Worm (Caenorhabditis elegans) whole organism, dauer: ENCODE data around the gene frpr-15.

Experiments used
- unc-62 ChIP-seq: sonication (generic microtip); optimal IDR thresholded peaks from 2 replicates; lab custom pipeline; 2017; ENCODE audit warnings: missing biosample characterization, missing genetic modification reagents, missing genetic modification characterization

The frpr-15 gene

DNA sequence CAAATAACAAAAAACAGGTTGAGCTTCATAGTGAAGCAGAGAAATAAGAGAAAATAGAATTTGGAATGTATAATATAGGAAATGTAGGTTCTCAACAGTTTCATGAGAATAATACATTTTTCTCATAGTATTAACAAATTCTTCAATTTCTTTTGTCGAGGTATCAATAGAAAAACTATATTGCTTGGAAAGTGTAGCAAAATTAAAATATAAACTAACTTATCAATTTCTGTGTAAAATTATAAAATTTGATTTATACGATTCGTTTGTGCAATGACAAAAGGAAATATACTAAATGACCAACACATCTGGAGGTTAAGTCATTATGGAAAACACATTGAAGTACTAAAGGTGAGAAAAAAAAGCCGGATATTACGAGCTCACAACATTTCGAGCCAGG, 18.3 kb upstream of the frpr-15 start, which contains the start of gene W05B10.3:
TSS of gene W05B10.3 (minus strand) at position 101 of the 400 bp plus-strand sequence.
- TF ChIP-seq unc-62 = no peak

DNA sequence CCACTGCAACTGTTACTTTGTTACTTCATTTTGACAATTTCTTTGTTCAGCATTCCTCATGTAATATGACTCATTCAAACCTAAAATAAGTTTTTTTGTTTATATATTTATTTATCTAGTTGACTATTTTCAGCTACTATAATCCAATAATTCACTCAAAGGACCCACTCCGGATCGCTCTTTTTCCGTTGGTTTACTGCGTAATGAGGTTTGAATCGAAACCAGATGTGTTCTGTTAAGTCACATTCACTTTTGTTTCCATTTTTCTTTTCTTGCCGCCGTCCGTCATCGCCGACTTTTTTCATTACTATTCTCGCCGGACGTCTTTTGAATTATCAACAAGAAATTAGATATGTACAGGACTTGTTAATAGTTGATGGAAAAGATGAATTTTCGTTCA, 16.5 kb upstream of the frpr-15 start:
- no peak for TF ChIP-seq unc-62

DNA sequence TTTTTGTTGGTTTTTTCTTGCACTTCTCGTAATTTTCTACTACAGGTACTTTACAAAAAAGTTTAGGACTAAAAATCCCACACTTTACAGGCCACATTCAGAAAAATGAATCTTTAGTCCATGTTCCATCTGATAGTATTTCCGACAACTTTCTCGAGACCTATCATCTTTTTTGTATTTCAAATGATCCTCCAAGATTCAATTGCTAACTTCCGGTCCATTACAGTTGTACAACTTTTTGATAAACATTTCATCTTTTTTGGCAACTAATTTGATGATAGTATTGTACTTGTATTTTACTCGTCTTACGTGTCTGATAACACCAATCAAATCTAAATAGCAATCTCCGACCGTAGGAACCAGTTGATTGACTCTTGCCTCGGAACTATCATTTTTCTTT, 12.5 kb upstream of the frpr-15 start:
- no peak for TF ChIP-seq unc-62

DNA sequence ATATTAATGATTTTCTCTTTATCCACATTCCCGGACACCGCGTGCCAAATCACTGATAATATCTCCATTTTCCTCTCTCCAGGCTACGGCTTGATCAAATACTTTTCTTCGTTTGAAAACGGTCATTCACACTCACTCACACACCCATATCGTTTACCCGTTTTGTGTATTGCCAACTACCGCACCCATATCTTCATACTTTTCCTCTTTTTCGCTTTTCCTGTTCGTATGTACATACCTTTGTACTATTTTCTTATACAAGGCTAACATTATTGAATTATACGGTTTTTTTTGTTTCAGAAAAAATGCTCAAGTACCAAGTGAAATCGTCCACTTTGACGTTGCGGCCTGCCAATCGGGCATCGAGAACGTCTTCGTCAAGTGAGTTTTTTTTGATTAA, 12.0 kb upstream of the frpr-15 start, which contains the start of gene W05B10.4:
TSS of gene W05B10.4 (plus strand) at position 301 of the 400 bp plus-strand sequence.
- TF ChIP-seq unc-62 = no peak

DNA sequence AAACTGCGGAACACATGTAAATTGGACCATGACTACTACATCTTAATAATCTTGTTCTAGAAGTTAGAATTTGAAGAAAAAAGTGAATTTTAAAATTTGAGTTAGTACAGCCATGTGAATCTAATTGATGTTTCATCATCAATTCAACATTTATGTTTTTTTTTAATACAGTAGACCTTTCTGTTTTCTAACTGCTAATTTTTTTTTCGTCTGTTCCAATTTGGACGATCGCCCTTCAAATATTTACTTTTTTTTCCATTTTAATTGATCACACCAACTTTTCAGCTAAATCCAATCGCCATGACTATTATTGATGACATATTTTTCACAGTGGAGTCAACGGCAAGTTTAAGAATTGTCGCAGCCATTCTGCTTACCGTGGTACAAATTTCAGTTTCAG, 9.3 kb upstream of the frpr-15 start, which contains the start of gene srx-116:
TSS of gene srx-116 (plus strand) at position 301 of the 400 bp plus-strand sequence.
- TF ChIP-seq unc-62 = no peak

DNA sequence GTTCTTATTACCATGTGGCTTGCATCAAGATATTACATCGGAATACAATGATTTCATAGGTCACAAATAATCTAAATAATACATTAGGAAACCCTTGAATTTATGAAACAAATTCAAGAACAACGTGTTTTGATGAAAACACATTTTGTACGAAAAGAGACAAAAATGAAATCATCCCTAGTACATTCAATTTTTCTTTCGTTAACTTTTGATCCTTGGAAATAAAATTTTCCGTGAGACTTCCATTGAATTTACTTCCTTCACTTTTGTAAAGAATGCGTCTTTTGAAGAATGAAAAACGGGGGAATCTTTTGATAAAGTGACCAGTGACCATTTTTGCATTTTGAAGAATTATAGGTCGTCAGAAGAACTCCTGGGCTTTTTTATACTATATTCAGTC, 6.2 kb upstream of the frpr-15 start:
- TF ChIP-seq unc-62 = no peak

DNA sequence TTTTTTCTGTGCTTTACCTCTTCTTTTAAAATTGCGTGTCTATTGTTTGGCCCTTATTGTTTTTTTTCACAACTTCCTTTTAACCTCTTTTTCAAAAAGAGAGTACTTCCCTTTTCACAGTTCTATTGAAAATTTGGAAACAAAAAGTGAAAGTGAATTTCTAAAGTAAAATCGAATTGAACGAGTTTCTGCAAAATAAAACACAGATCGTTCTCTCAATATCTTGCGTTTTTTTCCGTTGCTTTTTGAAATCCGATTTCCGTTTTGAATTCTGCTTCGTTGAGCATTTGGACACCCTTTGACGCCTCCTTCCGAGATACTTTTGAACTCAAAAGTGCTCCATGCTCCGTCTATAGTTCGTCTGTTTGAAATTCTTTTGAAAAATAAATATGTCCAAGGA, 3.6 kb upstream of the frpr-15 start:
- TF ChIP-seq unc-62 = no peak

DNA sequence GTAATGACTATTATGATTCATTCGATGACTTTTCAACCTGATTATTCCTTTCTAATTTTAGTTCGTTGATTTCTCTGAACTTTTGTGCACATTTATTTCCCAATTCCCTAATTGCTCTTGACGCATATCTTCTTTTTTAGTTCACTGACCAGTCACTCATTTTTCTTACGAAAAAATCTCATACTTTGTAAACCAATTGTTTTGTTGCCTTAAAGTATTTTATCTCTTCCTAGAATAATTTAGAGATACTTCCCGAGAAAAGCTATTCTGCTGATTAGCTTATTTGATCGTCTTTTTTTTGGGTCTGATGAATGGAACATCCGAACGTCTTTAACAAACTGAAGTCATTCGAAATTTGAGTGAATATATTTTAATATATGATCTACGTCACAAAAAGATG, 615 bp upstream of the frpr-15 start:
- TF ChIP-seq unc-62 = no peak

DNA sequence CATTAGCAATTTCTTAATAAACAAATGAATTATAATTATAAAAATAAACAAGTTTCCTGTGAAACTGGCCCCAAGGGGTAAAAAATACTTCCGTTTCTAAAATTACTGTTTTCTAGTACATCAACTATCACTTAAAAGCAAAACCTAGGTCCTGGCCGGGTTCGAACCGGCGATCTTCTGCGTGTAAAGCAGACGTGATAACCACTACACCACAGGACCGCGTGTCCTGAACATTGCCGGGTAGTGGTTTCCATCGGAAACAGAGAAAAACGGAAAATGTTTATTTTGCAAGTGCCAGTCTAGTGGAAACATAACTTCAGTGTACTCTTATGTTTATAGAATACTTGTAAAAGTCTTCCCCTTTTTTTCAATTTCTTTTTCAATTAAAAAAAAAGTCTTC, 3.3 kb downstream of the frpr-15 start:
- TF ChIP-seq unc-62 = no peak

DNA sequence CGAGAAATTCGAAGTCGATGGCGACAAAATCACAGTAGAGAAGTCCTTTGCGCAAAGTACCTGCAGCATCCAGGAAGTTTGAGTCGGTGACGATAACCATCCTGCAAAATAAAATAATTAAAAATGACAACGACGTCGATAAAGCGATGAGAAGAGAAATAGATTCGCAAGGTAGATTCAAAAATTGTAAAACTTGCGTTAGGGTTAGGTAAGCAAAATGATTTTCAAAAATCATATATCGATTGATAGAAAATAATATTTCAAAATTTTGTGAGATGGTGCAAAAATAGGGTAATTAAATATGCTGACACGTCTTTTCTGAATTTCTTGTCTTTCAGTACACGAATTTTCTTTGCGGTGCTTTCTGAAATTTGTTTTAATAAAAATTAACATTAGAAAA, 15.2 kb downstream of the frpr-15 start, which contains the start of gene parn-1:
TSS of gene parn-1 (minus strand) at position 101 of the 400 bp plus-strand sequence.
- no peak for TF ChIP-seq unc-62

DNA sequence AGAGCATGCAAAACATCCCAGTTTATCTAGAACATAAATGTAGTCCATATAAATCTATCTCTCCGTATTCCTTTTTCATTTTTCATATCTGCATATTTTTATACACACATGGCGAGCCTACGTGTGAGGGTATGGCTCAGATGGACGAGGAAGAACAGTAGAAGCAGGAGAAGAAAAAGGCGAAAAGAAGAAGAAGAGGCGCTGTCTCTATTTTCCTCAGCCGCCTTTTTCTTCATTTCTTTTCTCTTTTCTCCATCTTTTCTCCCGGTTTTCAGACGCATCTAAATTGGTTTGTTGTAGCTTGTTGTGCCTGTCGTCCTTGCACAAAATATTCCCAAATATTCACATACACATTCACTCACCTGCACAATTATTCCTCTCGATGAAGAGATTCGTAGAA, 16.1 kb downstream of the frpr-15 start, which contains the start of gene K10C8.4:
TSS of gene K10C8.4 (plus strand) at position 301 of the 400 bp plus-strand sequence.
- TF ChIP-seq unc-62 = no peak

DNA sequence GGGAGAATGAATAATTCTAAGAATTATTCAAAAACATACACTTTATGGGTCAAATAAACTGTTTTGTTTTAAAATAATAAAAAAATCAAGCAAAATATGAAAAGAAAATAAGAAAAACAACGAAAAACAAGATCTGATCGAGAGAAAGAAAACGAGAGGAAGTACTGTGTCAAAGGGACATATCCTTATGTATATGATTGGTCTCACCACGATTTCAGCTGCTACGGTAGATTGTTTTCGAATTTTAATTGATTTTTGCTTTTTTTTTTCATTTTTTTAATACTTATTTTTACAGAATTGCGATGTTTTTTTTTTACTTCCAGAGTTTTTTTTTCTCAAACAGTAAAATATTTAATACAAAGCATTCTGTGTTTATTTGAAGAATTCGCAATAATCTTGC, 16.9 kb downstream of the frpr-15 start:
- TF ChIP-seq unc-62 = no peak

DNA sequence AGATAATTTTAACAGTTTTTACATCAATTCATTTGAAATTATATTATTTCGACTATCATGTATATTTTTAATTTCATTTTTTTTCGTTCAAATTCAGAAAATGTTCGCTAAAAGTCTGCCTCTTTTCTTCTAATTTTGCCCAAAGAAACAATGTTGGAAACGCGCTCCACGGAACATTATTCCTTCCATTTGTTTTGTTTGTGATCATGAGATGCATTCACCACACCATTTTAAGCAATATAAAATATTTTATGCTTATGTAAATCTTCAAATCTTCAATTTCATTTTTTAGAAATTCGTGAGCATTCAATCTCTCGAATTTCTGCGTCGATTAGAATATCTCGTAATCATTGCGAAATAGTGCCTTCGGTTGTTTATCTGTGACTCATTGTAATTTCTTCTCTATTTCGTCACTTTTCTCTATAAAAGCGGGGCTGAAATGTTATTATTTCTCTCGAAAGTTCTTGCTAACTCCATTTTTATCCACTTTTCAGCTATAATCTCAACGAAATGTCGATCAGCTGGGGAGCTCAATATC, 17.5 kb downstream of the frpr-15 start, which contains the start of gene istr-1:
TSS of gene istr-1 (plus strand) at position 495 of the 538 bp plus-strand sequence.
- no peak for TF ChIP-seq unc-62

DNA sequence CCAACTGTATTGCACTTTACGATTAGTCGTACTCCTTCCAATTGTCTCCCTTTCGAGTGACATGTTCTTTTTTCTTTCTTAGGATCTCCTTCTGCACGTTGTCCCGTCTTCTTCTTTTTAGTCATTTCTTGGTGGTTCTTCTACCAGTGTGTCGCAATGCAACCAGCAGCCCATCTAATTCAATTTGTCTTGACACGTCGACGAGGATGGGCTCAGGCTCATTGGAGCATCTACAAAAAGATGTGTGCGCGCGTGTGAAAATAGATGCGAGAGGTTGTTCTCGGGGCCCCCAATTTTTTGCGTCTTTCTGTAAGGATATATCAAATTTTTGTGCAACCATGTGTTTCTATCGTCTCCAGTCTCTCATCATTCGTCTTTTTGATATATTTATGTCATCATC, 21.7 kb downstream of the frpr-15 start:
- TF ChIP-seq unc-62 = no peak

DNA sequence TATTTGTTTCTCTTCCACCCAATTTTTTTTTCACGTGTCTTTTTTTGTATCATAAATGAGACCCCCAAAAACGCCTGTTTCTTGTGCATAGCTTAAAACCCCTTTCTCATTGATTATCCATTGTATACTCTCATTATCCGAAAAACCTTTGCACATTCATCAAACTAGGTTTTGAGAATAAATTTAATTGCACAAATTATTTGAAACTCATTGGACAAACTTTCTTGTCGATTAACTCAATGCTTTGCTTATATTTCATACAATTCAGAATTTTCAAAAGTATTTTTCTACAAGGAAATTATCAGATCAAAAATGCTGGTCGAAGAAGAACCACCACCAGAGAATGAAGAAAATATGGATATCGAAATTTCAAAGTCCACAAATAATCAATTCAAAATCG, 24.2 kb downstream of the frpr-15 start, which contains the start of gene R11D1.1:
TSS of gene R11D1.1 (plus strand) at position 301 of the 400 bp plus-strand sequence.
- TF ChIP-seq unc-62 = no peak

DNA sequence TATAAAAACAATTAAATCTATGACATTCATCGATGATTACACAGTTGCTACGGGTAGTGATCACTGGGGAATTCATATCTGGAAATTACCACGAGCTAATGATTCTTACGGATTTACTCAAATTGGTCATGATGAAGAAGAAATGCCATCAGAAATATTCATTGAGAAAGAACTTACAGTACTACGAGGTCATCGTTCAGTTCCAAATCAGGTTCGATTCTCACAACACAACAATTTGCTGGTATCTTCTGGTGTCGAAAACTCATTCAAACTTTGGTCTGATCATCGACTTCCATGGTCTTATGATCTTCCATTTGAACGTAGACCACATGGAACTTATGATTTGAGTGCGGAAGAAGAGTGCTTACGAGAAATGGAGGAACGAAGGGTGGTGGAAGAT, 26.6 kb downstream of the frpr-15 start:
- no peak for TF ChIP-seq unc-62

DNA sequence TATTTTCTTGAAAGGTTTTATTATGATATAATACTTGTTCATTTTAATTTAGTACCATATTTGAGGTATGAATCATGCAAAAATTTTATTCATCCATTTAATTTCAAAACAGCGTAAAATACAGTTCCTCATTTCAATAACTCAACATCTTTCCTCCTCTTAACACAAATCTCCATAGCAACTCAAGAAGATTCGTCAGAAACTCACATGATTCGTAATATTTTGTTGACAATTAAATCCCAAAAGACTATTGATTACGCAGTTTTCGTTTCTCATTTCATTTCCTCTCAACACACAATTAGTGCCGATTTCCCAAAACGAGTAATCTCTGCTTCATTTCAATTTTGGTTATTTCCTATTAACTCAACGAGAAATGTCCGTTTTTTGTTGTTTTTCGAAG, 28.4 kb downstream of the frpr-15 start, which contains the start of gene R11D1.2:
TSS of gene R11D1.2 (plus strand) at position 301 of the 400 bp plus-strand sequence.
- TF ChIP-seq unc-62 = no peak

DNA sequence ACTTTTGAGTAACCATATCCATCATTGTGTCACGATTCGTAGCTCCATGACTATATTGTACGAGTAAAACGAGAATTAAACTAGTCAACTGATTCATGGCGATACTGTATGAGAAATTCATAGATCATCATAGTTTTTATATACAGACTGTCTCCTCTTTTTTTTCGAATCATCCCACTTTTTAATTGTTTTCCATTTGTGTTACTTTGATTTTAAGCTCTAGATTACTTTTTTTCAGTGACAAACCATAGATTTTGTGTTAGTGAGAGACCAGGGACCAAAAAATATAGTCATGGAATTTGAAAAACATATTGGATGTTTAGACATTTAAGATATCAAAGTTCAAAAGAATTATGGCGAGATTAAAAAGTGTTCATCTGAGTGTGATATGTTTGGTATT, 32.1 kb downstream of the frpr-15 start, which contains the start of gene R11D1.3:
TSS of gene R11D1.3 (minus strand) at position 101 of the 400 bp plus-strand sequence.
- TF ChIP-seq unc-62 = no peak
